Worm (Caenorhabditis elegans) whole organism, L3 larva: ENCODE results near the gene sec-6.
A peak's percentile ranks its signal among the peaks of the same experiment; 100 is the strongest.

ENCODE experiments used
- ZK546.5 ChIP-seq: sonication (generic microtip); optimal IDR thresholded peaks from 2 replicates; lab custom pipeline; 2017; ENCODE audit warnings: missing biosample characterization, missing genetic modification characterization
- ceh-16 ChIP-seq: sonication (generic microtip); optimal IDR thresholded peaks from 2 replicates; lab custom pipeline; 2017; ENCODE audit warnings: missing biosample characterization, missing genetic modification characterization
- ceh-28 ChIP-seq: fragments of 150-350 bp; optimal IDR thresholded peaks from 2 replicates; lab custom pipeline; 2014; ENCODE audit warnings: missing biosample characterization, missing genetic modification reagents, missing genetic modification characterization
- daf-12 ChIP-seq: fragments of 150-350 bp; optimal IDR thresholded peaks from 2 replicates; lab custom pipeline; 2014; ENCODE audit warnings: missing biosample characterization, missing genetic modification reagents, missing genetic modification characterization
- egl-5 ChIP-seq: fragments of 150-350 bp; optimal IDR thresholded peaks from 2 replicates; lab custom pipeline; 2017; ENCODE audit warnings: missing biosample characterization, missing genetic modification reagents, missing genetic modification characterization, inconsistent platforms
- elt-2 ChIP-seq: sonication (generic microtip); optimal IDR thresholded peaks from 2 replicates; lab custom pipeline; 2016; ENCODE audit warnings: missing genetic modification reagents, mild to moderate bottlenecking, missing genetic modification characterization, missing compliant biosample characterization
- elt-3 ChIP-seq, 3 experiments: fragments of 150-350 bp in 1 of 3; sonication (generic microtip) in 2 of 3; optimal IDR thresholded peaks; 2 replicates in 2 of 3; 4 replicates in 1 of 3; lab custom pipeline; 2014 to 2017; ENCODE audit warnings: missing biosample characterization in 3 of 3, missing genetic modification characterization in 3 of 3
- eor-1 ChIP-seq, 2 experiments: fragments of 150-350 bp; optimal IDR thresholded peaks; 2 replicates each; lab custom pipeline; 2014 to 2018; ENCODE audit warnings: missing biosample characterization in 2 of 2, missing genetic modification characterization in 2 of 2
- fos-1 ChIP-seq: fragments of 150-350 bp; optimal IDR thresholded peaks from 2 replicates; lab custom pipeline; 2014; ENCODE audit warnings: missing biosample characterization, missing genetic modification characterization
- hmg-11 ChIP-seq: sonication (generic microtip); optimal IDR thresholded peaks from 2 replicates; lab custom pipeline; 2016; ENCODE audit warnings: missing genetic modification characterization, missing compliant biosample characterization
- jun-1 ChIP-seq: fragments of 150-350 bp; optimal IDR thresholded peaks from 2 replicates; lab custom pipeline; 2014; ENCODE audit warnings: missing biosample characterization, missing genetic modification reagents, missing genetic modification characterization
- lin-15B ChIP-seq: fragments of 150-350 bp; optimal IDR thresholded peaks from 2 replicates; lab custom pipeline; 2014; ENCODE audit warnings: missing biosample characterization, missing genetic modification characterization
- lin-39 ChIP-seq: fragments of 150-350 bp; optimal IDR thresholded peaks from 2 replicates; lab custom pipeline; 2018; ENCODE audit warnings: missing biosample characterization, missing genetic modification reagents, missing genetic modification characterization
- lsy-12 ChIP-seq: sonication (generic microtip); optimal IDR thresholded peaks from 2 replicates; lab custom pipeline; 2016; ENCODE audit warnings: mild to moderate bottlenecking, missing genetic modification characterization, missing compliant biosample characterization
- mdl-1 ChIP-seq: fragments of 150-350 bp; optimal IDR thresholded peaks from 2 replicates; lab custom pipeline; 2014; ENCODE audit warnings: missing biosample characterization, missing genetic modification characterization
- nfya-1 ChIP-seq: sonication (generic microtip); optimal IDR thresholded peaks from 2 replicates; lab custom pipeline; 2017; ENCODE audit warnings: missing genetic modification characterization, mild to moderate bottlenecking, missing compliant biosample characterization, antibody characterized with exemption, moderate library complexity; ENCODE audit not compliant: insufficient read depth
- nhr-11 ChIP-seq: fragments of 150-350 bp; optimal IDR thresholded peaks from 2 replicates; lab custom pipeline; 2014; ENCODE audit warnings: missing biosample characterization, missing genetic modification characterization
- nhr-12 ChIP-seq: fragments of 150-350 bp; optimal IDR thresholded peaks from 2 replicates; lab custom pipeline; 2014; ENCODE audit warnings: missing biosample characterization, missing genetic modification characterization
- nhr-23 ChIP-seq: fragments of 150-350 bp; optimal IDR thresholded peaks from 2 replicates; lab custom pipeline; 2014; ENCODE audit warnings: missing biosample characterization, missing genetic modification reagents, missing genetic modification characterization
- nhr-25 ChIP-seq: sonication (generic microtip); optimal IDR thresholded peaks from 2 replicates; lab custom pipeline; 2017; ENCODE audit warnings: missing biosample characterization, missing genetic modification characterization
- nhr-28 ChIP-seq: fragments of 150-350 bp; optimal IDR thresholded peaks from 2 replicates; lab custom pipeline; 2014; ENCODE audit warnings: missing biosample characterization, missing genetic modification characterization
- nhr-43 ChIP-seq: sonication (generic microtip); optimal IDR thresholded peaks from 2 replicates; lab custom pipeline; 2016; ENCODE audit warnings: mild to moderate bottlenecking, missing genetic modification characterization, missing compliant biosample characterization; ENCODE audit not compliant: poor library complexity, severe bottlenecking
- nhr-67 ChIP-seq: fragments of 150-350 bp; optimal IDR thresholded peaks from 2 replicates; lab custom pipeline; 2014; ENCODE audit warnings: missing biosample characterization, missing genetic modification characterization
- nhr-76 ChIP-seq: fragments of 150-350 bp; sonication (generic microtip); optimal IDR thresholded peaks from 5 replicates; lab custom pipeline; 2014; ENCODE audit warnings: missing biosample characterization, missing genetic modification characterization
- nhr-77 ChIP-seq: fragments of 150-350 bp; optimal IDR thresholded peaks from 2 replicates; lab custom pipeline; 2014; ENCODE audit warnings: missing biosample characterization, missing genetic modification characterization
- pha-4 ChIP-seq: fragments of 150-350 bp; optimal IDR thresholded peaks from 2 replicates; lab custom pipeline; 2014; ENCODE audit warnings: missing biosample characterization, missing genetic modification reagents, missing genetic modification characterization
- pqm-1 ChIP-seq: fragments of 150-350 bp; optimal IDR thresholded peaks from 2 replicates; lab custom pipeline; 2017; ENCODE audit warnings: missing biosample characterization, missing genetic modification characterization, inconsistent platforms
- sea-2 ChIP-seq: fragments of 150-350 bp; sonication (generic microtip); optimal IDR thresholded peaks from 4 replicates; lab custom pipeline; 2014; ENCODE audit warnings: missing biosample characterization, missing genetic modification reagents, missing genetic modification characterization
- skn-1 ChIP-seq: fragments of 150-350 bp; optimal IDR thresholded peaks from 2 replicates; lab custom pipeline; 2014; ENCODE audit warnings: missing biosample characterization, missing genetic modification characterization
- snpc-4 ChIP-seq: fragments of 150-350 bp; optimal IDR thresholded peaks from 2 replicates; lab custom pipeline; 2014; ENCODE audit warnings: missing biosample characterization, missing genetic modification characterization
- tbx-2 ChIP-seq: sonication (generic microtip); optimal IDR thresholded peaks from 2 replicates; lab custom pipeline; 2016; ENCODE audit warnings: mild to moderate bottlenecking, missing genetic modification characterization, missing compliant biosample characterization
- ztf-4 ChIP-seq: fragments of 150-350 bp; optimal IDR thresholded peaks from 2 replicates; lab custom pipeline; 2014; ENCODE audit warnings: missing biosample characterization, missing genetic modification characterization

Gene sec-6

DNA sequence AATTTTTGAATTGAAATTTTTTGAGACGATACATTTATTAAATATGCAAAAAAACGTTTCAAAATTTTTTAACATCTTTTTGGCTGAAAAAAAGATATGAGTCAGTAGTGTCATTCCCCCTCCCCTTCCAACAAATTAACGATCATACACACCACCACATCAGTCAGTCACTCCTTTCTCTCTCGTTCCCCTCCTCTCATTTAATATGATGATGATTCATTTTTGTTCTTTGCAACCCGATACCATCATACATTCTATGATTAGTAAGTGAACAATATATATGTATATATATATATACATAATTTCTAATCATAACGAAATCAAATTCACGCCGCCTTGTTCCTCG is 21.9 kb upstream of the sec-6 start:
- TF ChIP-seq elt-2 (tag; lab: Kevin White, UChicago) (peak; percentile 55), nhr-77 (tag; lab: Kevin White, UChicago) (no peak), skn-1 (tag; lab: Kevin White, UChicago) (no peak), jun-1 (tag; lab: Kevin White, UChicago) (peak; percentile 2), sea-2 (GFP tag; lab: Kevin White, UChicago) (no peak), pha-4 (tag; lab: Kevin White, UChicago) (peak; percentile 38), ZK546.5 (tag; lab: Kevin White, UChicago) (no peak), tbx-2 (tag; lab: Kevin White, UChicago) (no peak), nfya-1 (tag; lab: Kevin White, UChicago) (peak; percentile 7), fos-1 (peak; percentile 75)

DNA sequence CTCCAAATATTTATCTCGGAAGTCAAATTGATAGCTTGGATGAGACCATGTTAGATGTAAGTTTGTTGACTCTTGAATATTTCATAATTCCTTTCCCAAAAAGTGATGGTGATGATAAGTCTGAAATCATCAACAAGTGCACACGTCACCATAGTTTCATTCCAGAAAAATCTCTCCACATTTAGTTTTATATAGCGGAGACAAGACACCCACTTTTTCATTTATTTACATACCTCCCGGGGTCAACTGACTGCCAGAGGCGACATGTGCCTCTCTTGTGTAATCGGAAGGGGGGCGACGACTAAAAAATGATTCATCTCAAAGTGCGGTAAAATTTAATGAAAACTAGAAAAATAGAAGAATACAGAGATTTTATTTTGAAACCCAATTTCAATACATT is 21.1 kb upstream of the sec-6 start:
- TF ChIP-seq nhr-67 (tag; lab: Kevin White, UChicago): no peak
- TF ChIP-seq nhr-76 (tag; lab: Kevin White, UChicago): no peak
- TF ChIP-seq elt-2 (tag; lab: Kevin White, UChicago): peak; percentile 85
- no peak for TF ChIP-seq eor-1 (tag; optimal IDR thresholded peaks at IDR 0.05; lab: Kevin White, UChicago)
- TF ChIP-seq ztf-4 (tag; lab: Kevin White, UChicago): no peak
- no peak for TF ChIP-seq nhr-11
- no peak for TF ChIP-seq nhr-12 (tag; lab: Kevin White, UChicago)
- peak; percentile 31 for TF ChIP-seq nfya-1 (tag; lab: Kevin White, UChicago)
- peak; percentile 78 for TF ChIP-seq jun-1 (tag; lab: Kevin White, UChicago)
- TF ChIP-seq snpc-4 (tag; lab: Kevin White, UChicago): peak; percentile 1
- TF ChIP-seq mdl-1: no peak
- TF ChIP-seq ZK546.5 (tag; lab: Kevin White, UChicago): no peak
- TF ChIP-seq nhr-25 (tag; lab: Kevin White, UChicago): no peak
- TF ChIP-seq nhr-23 (tag; lab: Kevin White, UChicago): no peak
- TF ChIP-seq skn-1 (tag; lab: Kevin White, UChicago): peak; percentile 63
- no peak for TF ChIP-seq egl-5 (tag; lab: Kevin White, UChicago)
- no peak for TF ChIP-seq hmg-11 (tag; lab: Kevin White, UChicago)
- TF ChIP-seq sea-2 (GFP tag; lab: Kevin White, UChicago): no peak
- no peak for TF ChIP-seq lsy-12 (tag; lab: Kevin White, UChicago)
- TF ChIP-seq pqm-1 (tag; lab: Kevin White, UChicago): peak; percentile 48
- no peak for TF ChIP-seq elt-3 (tag; optimal IDR thresholded peaks at IDR 0.05; lab: Kevin White, UChicago)
- no peak for TF ChIP-seq daf-12 (tag; lab: Kevin White, UChicago)
- TF ChIP-seq pha-4 (tag; lab: Kevin White, UChicago): peak; percentile 98
- no peak for TF ChIP-seq nhr-28
- no peak for TF ChIP-seq lin-15B

DNA sequence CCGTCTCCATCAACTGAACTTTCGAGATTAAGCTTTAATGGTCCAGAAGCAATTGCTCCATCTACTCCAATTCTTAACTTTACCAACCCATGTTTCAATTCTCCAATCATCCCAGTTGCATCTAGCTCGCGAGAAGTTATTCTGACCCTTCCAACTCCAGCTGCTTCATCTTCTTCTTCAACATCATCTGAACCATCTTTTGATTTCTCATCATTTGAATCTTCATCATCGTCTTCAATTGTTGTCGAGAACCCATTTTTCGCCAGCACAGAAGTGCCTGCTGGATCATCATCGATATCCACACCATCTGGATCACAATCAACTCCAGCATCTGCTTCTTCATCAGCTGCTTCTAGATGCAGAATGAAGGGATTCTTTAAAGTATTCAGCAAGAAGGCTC is 19.8 kb upstream of the sec-6 start:
- TF ChIP-seq elt-2 (tag; lab: Kevin White, UChicago): peak; percentile 2
- TF ChIP-seq nhr-23 (tag; lab: Kevin White, UChicago): no peak

DNA sequence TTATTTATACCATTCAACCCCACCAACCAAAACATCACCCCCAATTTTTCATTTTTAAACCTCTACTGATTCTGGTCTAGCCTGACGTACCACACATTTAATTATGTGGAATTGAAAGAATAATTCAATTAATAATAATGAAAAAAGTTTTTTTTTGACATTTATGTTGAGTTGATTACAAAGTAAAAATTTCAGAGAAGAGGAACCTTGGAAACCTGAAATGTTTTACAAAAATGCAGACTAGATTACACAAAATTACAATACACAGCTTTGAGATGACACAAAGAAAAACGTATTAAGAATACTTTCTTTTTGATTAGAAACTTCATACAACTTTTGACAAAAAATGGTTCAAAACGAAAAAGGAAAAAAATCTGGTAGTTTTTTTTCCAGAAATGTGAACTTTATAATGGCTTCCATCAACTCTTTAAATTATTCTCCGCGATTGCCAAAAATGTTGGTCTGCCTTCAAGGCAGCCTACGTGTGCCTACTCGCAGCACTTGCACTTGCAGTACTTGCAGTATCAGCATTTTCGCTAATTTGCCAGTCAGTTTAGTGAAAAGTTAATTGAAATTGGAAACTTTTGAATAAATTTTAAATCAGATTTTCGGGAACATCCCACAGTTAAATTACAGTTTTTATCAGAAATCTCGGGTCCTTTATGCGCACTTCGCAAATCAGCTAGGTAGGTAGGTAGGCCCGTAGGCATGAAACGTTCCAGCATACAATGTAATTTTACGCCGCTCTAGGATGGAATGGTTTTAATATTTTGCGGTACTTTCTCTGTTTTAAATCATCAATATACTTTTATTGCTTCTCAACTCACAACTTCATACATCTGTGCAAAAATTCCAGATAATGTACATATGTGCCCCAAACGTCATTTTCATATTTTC is 18.4 kb upstream of the sec-6 start:
- TF ChIP-seq pha-4 (tag; lab: Kevin White, UChicago): peak; percentile 23
- no peak for TF ChIP-seq nhr-43
- TF ChIP-seq ceh-28 (tag; lab: Kevin White, UChicago): peak; percentile 8
- TF ChIP-seq jun-1 (tag; lab: Kevin White, UChicago): peak; percentile 27
- peak; percentile 12 for TF ChIP-seq fos-1
- TF ChIP-seq lsy-12 (tag; lab: Kevin White, UChicago): peak; percentile 40
- TF ChIP-seq ZK546.5 (tag; lab: Kevin White, UChicago): no peak
- TF ChIP-seq, all 47 proteins: peak for 5

DNA sequence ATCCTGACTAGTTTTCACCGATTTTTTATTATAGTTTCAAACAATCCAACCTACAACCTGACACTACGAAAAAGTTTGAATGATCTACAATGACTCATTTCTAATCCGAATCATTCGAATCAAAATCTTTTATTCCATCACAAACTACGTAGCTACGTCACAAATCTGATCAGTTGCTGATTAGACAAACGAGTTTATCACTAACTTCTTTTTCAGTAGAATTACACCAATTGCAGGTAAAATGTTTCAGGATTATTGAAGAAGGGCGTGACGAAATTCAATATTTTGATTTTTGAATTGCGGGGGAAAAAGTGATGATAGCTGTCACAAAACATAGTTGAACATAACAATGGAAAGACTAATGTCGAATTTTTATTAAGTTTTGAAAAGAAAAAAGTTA is 17.8 kb upstream of the sec-6 start:
- TF ChIP-seq ceh-16 (tag; lab: Kevin White, UChicago) (no peak), lin-39 (tag; lab: Kevin White, UChicago) (no peak)
